Worm (Caenorhabditis elegans) whole organism, late embryonic: ENCODE results near the gene ubc-24.

Source experiments
- C08G9.2 ChIP-seq: sonication (generic microtip); optimal IDR thresholded peaks from 2 replicates; lab custom pipeline; 2016; ENCODE audit warnings: mild to moderate bottlenecking, missing genetic modification characterization, moderate library complexity, missing compliant biosample characterization
- C38D4.7 ChIP-seq: fragments of 200-800 bp; sonication (Bioruptor generic); optimal IDR thresholded peaks from 2 replicates; lab custom pipeline; 2018; ENCODE audit warnings: mild to moderate bottlenecking, missing genetic modification characterization, moderate library complexity, missing compliant biosample characterization
- F13H6.1 ChIP-seq: sonication (generic microtip); optimal IDR thresholded peaks from 2 replicates; lab custom pipeline; 2016; ENCODE audit warnings: missing genetic modification characterization, missing compliant biosample characterization
- Y22D7AL.16 ChIP-seq: sonication (generic microtip); optimal IDR thresholded peaks from 2 replicates; lab custom pipeline; 2016; ENCODE audit warnings: missing genetic modification characterization, missing compliant biosample characterization
- ceh-14 ChIP-seq: sonication (generic microtip); optimal IDR thresholded peaks from 2 replicates; lab custom pipeline; 2016; ENCODE audit warnings: missing genotype, missing genetic modification characterization, missing compliant biosample characterization
- ceh-19 ChIP-seq: fragments of 200-800 bp; sonication (Bioruptor generic); optimal IDR thresholded peaks from 2 replicates; lab custom pipeline; 2018; ENCODE audit warnings: mild to moderate bottlenecking, missing genetic modification characterization, missing compliant biosample characterization
- ceh-2 ChIP-seq: sonication (generic microtip); optimal IDR thresholded peaks from 2 replicates; lab custom pipeline; 2016; ENCODE audit warnings: missing genotype, missing genetic modification characterization, missing compliant biosample characterization
- ceh-22 ChIP-seq: sonication (generic microtip); optimal IDR thresholded peaks from 2 replicates; lab custom pipeline; 2017; ENCODE audit warnings: missing biosample characterization, missing genetic modification characterization
- ceh-30 ChIP-seq: fragments of 150-350 bp; optimal IDR thresholded peaks from 2 replicates; lab custom pipeline; 2014; ENCODE audit warnings: missing biosample characterization, missing genetic modification characterization
- ceh-34 ChIP-seq: sonication (generic microtip); optimal IDR thresholded peaks from 2 replicates; lab custom pipeline; 2016; ENCODE audit warnings: mild to moderate bottlenecking, missing genetic modification characterization, missing compliant biosample characterization
- ceh-45 ChIP-seq: fragments of 200-800 bp; sonication (Bioruptor generic); IDR thresholded peaks from 2 replicates; pipeline ENCODE4 v1.3.6; 2022; ENCODE audit warnings: missing genetic modification reagents, missing genetic modification characterization, missing compliant biosample characterization
- ceh-6 ChIP-seq: fragments of 200-800 bp; sonication (Bioruptor generic); optimal IDR thresholded peaks from 2 replicates; lab custom pipeline; 2018; ENCODE audit warnings: mild to moderate bottlenecking, missing genetic modification characterization, missing compliant biosample characterization
- che-1 ChIP-seq: sonication (generic microtip); optimal IDR thresholded peaks from 2 replicates; lab custom pipeline; 2016; ENCODE audit warnings: mild to moderate bottlenecking, missing genetic modification characterization, missing compliant biosample characterization
- dmd-4 ChIP-seq: sonication (generic microtip); optimal IDR thresholded peaks from 2 replicates; lab custom pipeline; 2016; ENCODE audit warnings: borderline replicate concordance, missing genetic modification characterization, missing compliant biosample characterization
- dve-1 ChIP-seq: sonication (generic microtip); optimal IDR thresholded peaks from 2 replicates; lab custom pipeline; 2017; ENCODE audit warnings: antibody characterized with exemption, mild to moderate bottlenecking, missing genetic modification characterization, missing compliant biosample characterization
- elt-4 ChIP-seq: sonication (generic microtip); optimal IDR thresholded peaks from 2 replicates; lab custom pipeline; 2016; ENCODE audit warnings: missing genetic modification characterization, missing compliant biosample characterization
- ets-4 ChIP-seq: sonication (generic microtip); optimal IDR thresholded peaks from 2 replicates; lab custom pipeline; 2016; ENCODE audit warnings: missing genetic modification characterization, missing compliant biosample characterization
- fkh-6 ChIP-seq: sonication (generic microtip); optimal IDR thresholded peaks from 2 replicates; lab custom pipeline; 2016; ENCODE audit warnings: missing genetic modification characterization, missing compliant biosample characterization
- gmeb-2 ChIP-seq: sonication (generic microtip); optimal IDR thresholded peaks from 2 replicates; lab custom pipeline; 2016; ENCODE audit warnings: missing genetic modification characterization, inconsistent platforms, missing compliant biosample characterization
- hlh-15 ChIP-seq: sonication (generic microtip); optimal IDR thresholded peaks from 2 replicates; lab custom pipeline; 2016; ENCODE audit warnings: missing genetic modification characterization, missing compliant biosample characterization
- madf-2 ChIP-seq: sonication (generic microtip); optimal IDR thresholded peaks from 2 replicates; lab custom pipeline; 2017; ENCODE audit warnings: missing genetic modification characterization, missing compliant biosample characterization
- mec-3 ChIP-seq: sonication (generic microtip); optimal IDR thresholded peaks from 2 replicates; lab custom pipeline; 2016; ENCODE audit warnings: borderline replicate concordance, missing genetic modification characterization, missing compliant biosample characterization
- nfya-1 ChIP-seq: sonication (generic microtip); optimal IDR thresholded peaks from 2 replicates; lab custom pipeline; 2017; ENCODE audit warnings: missing genetic modification characterization, mild to moderate bottlenecking, missing compliant biosample characterization, antibody characterized with exemption, moderate library complexity
- nhr-11 ChIP-seq: fragments of 150-350 bp; optimal IDR thresholded peaks from 2 replicates; lab custom pipeline; 2014; ENCODE audit warnings: missing biosample characterization, missing genetic modification characterization
- nhr-232 ChIP-seq: sonication (generic microtip); optimal IDR thresholded peaks from 2 replicates; lab custom pipeline; 2016; ENCODE audit warnings: missing genetic modification characterization, missing compliant biosample characterization
- npax-4 ChIP-seq: sonication (generic microtip); optimal IDR thresholded peaks from 2 replicates; lab custom pipeline; 2016; ENCODE audit warnings: missing genetic modification characterization, missing compliant biosample characterization
- pag-3 ChIP-seq: sonication (generic microtip); optimal IDR thresholded peaks from 2 replicates; lab custom pipeline; 2016; ENCODE audit warnings: missing compliant biosample characterization, missing genetic modification characterization, borderline replicate concordance
- pax-1 ChIP-seq: fragments of 150-350 bp; optimal IDR thresholded peaks from 2 replicates; lab custom pipeline; 2014; ENCODE audit warnings: missing biosample characterization, missing genetic modification characterization
- pha-4 ChIP-seq: fragments of 150-350 bp; optimal IDR thresholded peaks from 2 replicates; lab custom pipeline; 2018; ENCODE audit warnings: missing biosample characterization, missing genetic modification reagents, missing genetic modification characterization
- rnt-1 ChIP-seq: sonication (generic microtip); optimal IDR thresholded peaks from 2 replicates; lab custom pipeline; 2016; ENCODE audit warnings: missing genetic modification characterization, missing compliant biosample characterization
- sox-2 ChIP-seq: fragments of 200-800 bp; sonication (Bioruptor generic); IDR thresholded peaks from 2 replicates; pipeline ENCODE4 v1.3.6; 2022; ENCODE audit warnings: missing genetic modification reagents, missing genetic modification characterization, missing compliant biosample characterization
- syd-9 ChIP-seq: sonication (generic microtip); optimal IDR thresholded peaks from 2 replicates; lab custom pipeline; 2016; ENCODE audit warnings: mild to moderate bottlenecking, missing genetic modification characterization, moderate library complexity, missing compliant biosample characterization
- tbx-2 ChIP-seq: sonication (generic microtip); optimal IDR thresholded peaks from 2 replicates; lab custom pipeline; 2016; ENCODE audit warnings: missing genetic modification characterization, missing compliant biosample characterization
- tbx-7 ChIP-seq: sonication (generic microtip); optimal IDR thresholded peaks from 2 replicates; lab custom pipeline; 2016; ENCODE audit warnings: missing genotype, missing genetic modification characterization, missing compliant biosample characterization
- unc-42 ChIP-seq: sonication (generic microtip); optimal IDR thresholded peaks from 2 replicates; lab custom pipeline; 2016; ENCODE audit warnings: missing genotype, missing genetic modification characterization, missing compliant biosample characterization
- unc-55 ChIP-seq: sonication (generic microtip); optimal IDR thresholded peaks from 2 replicates; lab custom pipeline; 2017; ENCODE audit warnings: missing biosample characterization, missing genetic modification reagents, missing genetic modification characterization
- zip-5 ChIP-seq: sonication (generic microtip); optimal IDR thresholded peaks from 2 replicates; lab custom pipeline; 2016; ENCODE audit warnings: missing genetic modification characterization, missing compliant biosample characterization

Gene ubc-24

ce11 chrII:8405303-8405702 is at the start of gene ubc-24:
Gene ubc-24, plus strand, starts transcription at chrII:8405603.
- no peak for TF ChIP-seq dmd-4 (tag; lab: Kevin White, UChicago)
- TF ChIP-seq ceh-30 (tag; lab: Kevin White, UChicago): no peak
- TF ChIP-seq F13H6.1 (tag; lab: Kevin White, UChicago): no peak
- TF ChIP-seq ets-4 (tag; lab: Kevin White, UChicago): no peak
- no peak for TF ChIP-seq tbx-7
- TF ChIP-seq tbx-2 (tag; lab: Kevin White, UChicago): no peak
- no peak for TF ChIP-seq nfya-1
- TF ChIP-seq pax-1 (tag; lab: Kevin White, UChicago): no peak
- no peak for TF ChIP-seq gmeb-2
- TF ChIP-seq sox-2 (GFP tag; lab: Robert Waterston, UW): no peak
- TF ChIP-seq unc-55 (GFP tag; lab: Kevin White, UChicago): no peak

ce11 chrII:8358466-8358865 is 46.9 kb upstream of the ubc-24 start:
- TF ChIP-seq sox-2 (GFP tag; lab: Robert Waterston, UW): no peak
- no peak for TF ChIP-seq hlh-15
- no peak for TF ChIP-seq che-1 (tag; lab: Kevin White, UChicago)
- no peak for TF ChIP-seq ceh-45 (GFP tag; lab: Robert Waterston, UW)
- TF ChIP-seq nhr-11 (tag; lab: Kevin White, UChicago): no peak
- TF ChIP-seq dve-1 (tag; lab: Kevin White, UChicago): no peak
- no peak for TF ChIP-seq ceh-34 (tag; lab: Kevin White, UChicago)
- TF ChIP-seq unc-42 (tag; lab: Kevin White, UChicago): no peak
- TF ChIP-seq madf-2: no peak
- TF ChIP-seq syd-9 (tag; lab: Kevin White, UChicago): no peak
- TF ChIP-seq ceh-6: no peak
- no peak for TF ChIP-seq unc-55 (GFP tag; lab: Kevin White, UChicago)
- peak; percentile 16 for TF ChIP-seq pag-3 (tag; lab: Kevin White, UChicago)
- no peak for TF ChIP-seq ceh-19 (GFP tag; lab: Kevin White, UChicago)
- peak; percentile 56 for TF ChIP-seq elt-4
- TF ChIP-seq fkh-6 (tag; lab: Kevin White, UChicago): peak; percentile 25
- no peak for TF ChIP-seq Y22D7AL.16
- no peak for TF ChIP-seq C38D4.7 (GFP tag; lab: Kevin White, UChicago)
- TF ChIP-seq mec-3: peak; percentile 14
- TF ChIP-seq C08G9.2 (tag; lab: Kevin White, UChicago): no peak

ce11 chrII:8359350-8359749 is 46.1 kb upstream of the ubc-24 start, which contains the start of gene col-77:
Gene col-77, minus strand, starts transcription at chrII:8359381.
- TF ChIP-seq mec-3: no peak
- TF ChIP-seq unc-55 (GFP tag; lab: Kevin White, UChicago): no peak
- no peak for TF ChIP-seq ceh-6
- TF ChIP-seq ceh-2 (tag; lab: Kevin White, UChicago): no peak
- no peak for TF ChIP-seq zip-5 (tag; lab: Kevin White, UChicago)
- TF ChIP-seq ceh-22 (tag; lab: Kevin White, UChicago): no peak
- TF ChIP-seq Y22D7AL.16: no peak
- no peak for TF ChIP-seq pha-4 (tag; lab: Kevin White, UChicago)
- TF ChIP-seq rnt-1 (tag; lab: Kevin White, UChicago): no peak
- TF ChIP-seq ceh-34 (tag; lab: Kevin White, UChicago): no peak
- TF ChIP-seq, all 69 proteins: peak for 0

ce11 chrII:8360453-8360852 is 45.0 kb upstream of the ubc-24 start, which contains the start of gene M195.2:
Gene M195.2, plus strand, starts transcription at chrII:8360753.
- TF ChIP-seq pax-1 (tag; lab: Kevin White, UChicago) (no peak), F13H6.1 (tag; lab: Kevin White, UChicago) (no peak), mec-3 (no peak), nhr-232 (tag; lab: Kevin White, UChicago) (no peak)
- TF ChIP-seq, all 69 proteins: peak for 0

ce11 chrII:8369059-8369458 is 36.3 kb upstream of the ubc-24 start, which contains the start of gene amt-3:
Gene amt-3, minus strand, starts transcription at chrII:8369159.
- TF ChIP-seq pha-4 (tag; lab: Kevin White, UChicago) (no peak), ceh-2 (tag; lab: Kevin White, UChicago) (no peak), ceh-6 (no peak), elt-4 (no peak), npax-4 (tag; lab: Kevin White, UChicago) (no peak), ceh-14 (tag; lab: Kevin White, UChicago) (no peak)
